Fruit fly (Drosophila melanogaster) whole organism, embryonic: ENCODE results near the gene Tsp33B.

Experiments
- Bdp1 ChIP-seq: fragments of 200-800 bp; sonication (Bioruptor generic); optimal IDR thresholded peaks from 3 replicates; lab custom pipeline; 2016; ENCODE audit warnings: missing biosample characterization, missing genetic modification characterization
- Bgb ChIP-seq: fragments of 200-800 bp; sonication (Bioruptor generic); IDR thresholded peaks from 2 replicates; pipeline ENCODE4 v1.3.6; 2022; ENCODE audit warnings: missing biosample characterization, missing genetic modification characterization; ENCODE audit not compliant: partially characterized antibody
- CG10431 ChIP-seq: fragments of 200-800 bp; sonication (Bioruptor generic); optimal IDR thresholded peaks from 3 replicates; lab custom pipeline; 2018; ENCODE audit warnings: missing biosample characterization, mild to moderate bottlenecking, missing genetic modification characterization
- CG11085 ChIP-seq: fragments of 200-800 bp; sonication (Bioruptor generic); IDR thresholded peaks from 2 replicates; pipeline ENCODE4 v1.3.6; 2022; ENCODE audit warnings: missing biosample characterization, missing genetic modification characterization
- CG11398 ChIP-seq: fragments of 200-800 bp; sonication (Bioruptor generic); optimal IDR thresholded peaks from 2 replicates; lab custom pipeline; 2016; ENCODE audit warnings: missing biosample characterization, missing genetic modification characterization
- CG11456 ChIP-seq: fragments of 200-800 bp; sonication (Bioruptor generic); IDR thresholded peaks from 3 replicates; pipeline ENCODE4 v1.3.6; 2022; ENCODE audit warnings: missing biosample characterization, missing genetic modification characterization
- CG11695 ChIP-seq: fragments of 200-800 bp; sonication (Bioruptor generic); IDR thresholded peaks from 3 replicates; pipeline ENCODE4 v1.3.6; 2022; ENCODE audit warnings: missing biosample characterization, missing genetic modification characterization
- CG13424 ChIP-seq: fragments of 200-800 bp; sonication (Bioruptor generic); optimal IDR thresholded peaks from 2 replicates; lab custom pipeline; 2019; ENCODE audit warnings: missing biosample characterization, mild to moderate bottlenecking, missing genetic modification characterization, moderate library complexity
- CG16813 ChIP-seq: fragments of 200-800 bp; sonication (Bioruptor generic); IDR thresholded peaks from 3 replicates; pipeline ENCODE4 v1.3.6; 2022; ENCODE audit warnings: missing biosample characterization, missing genetic modification characterization; ENCODE audit not compliant: partially characterized antibody
- CG18011 ChIP-seq: fragments of 200-800 bp; sonication (Bioruptor generic); optimal IDR thresholded peaks from 2 replicates; lab custom pipeline; 2017; ENCODE audit warnings: missing biosample characterization, missing genetic modification characterization, mild to moderate bottlenecking, moderate library complexity, missing genotype
- CG2889 ChIP-seq: fragments of 200-800 bp; sonication (Bioruptor generic); IDR thresholded peaks from 3 replicates; pipeline ENCODE4 v1.3.6; 2022; ENCODE audit warnings: missing biosample characterization, missing genetic modification characterization
- CG30431 ChIP-seq: fragments of 200-800 bp; sonication (Bioruptor generic); optimal IDR thresholded peaks from 2 replicates; lab custom pipeline; 2017; ENCODE audit warnings: missing biosample characterization, missing genetic modification characterization
- CG3065 ChIP-seq: fragments of 200-800 bp; sonication (Bioruptor generic); optimal IDR thresholded peaks from 2 replicates; lab custom pipeline; 2016; ENCODE audit warnings: missing biosample characterization, missing genetic modification characterization
- CG34376 ChIP-seq: fragments of 200-800 bp; sonication (Bioruptor generic); optimal IDR thresholded peaks from 2 replicates; lab custom pipeline; 2018; ENCODE audit warnings: missing biosample characterization, mild to moderate bottlenecking, missing genetic modification characterization
- CG34422 ChIP-seq: fragments of 200-800 bp; sonication (Bioruptor generic); IDR thresholded peaks from 3 replicates; pipeline ENCODE4 v1.3.6; 2022; ENCODE audit warnings: missing biosample characterization, missing genetic modification characterization
- CG6689 ChIP-seq: fragments of 200-800 bp; sonication (Bioruptor generic); IDR thresholded peaks from 2 replicates; pipeline ENCODE4 v1.3.6; 2022; ENCODE audit warnings: missing biosample characterization, missing genetic modification characterization
- CG7556 ChIP-seq: fragments of 200-800 bp; sonication (Bioruptor generic); optimal IDR thresholded peaks from 2 replicates; lab custom pipeline; 2017; ENCODE audit warnings: missing biosample characterization, mild to moderate bottlenecking, missing genetic modification characterization
- CG8290 ChIP-seq, 3 experiments: fragments of 200-800 bp; sonication (Bioruptor generic); optimal IDR thresholded peaks; 2 replicates each; lab custom pipeline; 2016 to 2019; ENCODE audit warnings: missing biosample characterization in 3 of 3, missing genetic modification characterization in 3 of 3, mild to moderate bottlenecking in 2 of 3, moderate library complexity in 1 of 3
- CG8478 ChIP-seq: fragments of >200 bp; optimal IDR thresholded peaks from 2 replicates; lab custom pipeline; 2018
- CG8944 ChIP-seq: fragments of 200-800 bp; sonication (Bioruptor generic); optimal IDR thresholded peaks from 3 replicates; lab custom pipeline; 2016; ENCODE audit warnings: missing biosample characterization, missing genetic modification characterization
- CG9797 ChIP-seq: fragments of 200-800 bp; sonication (Bioruptor generic); optimal IDR thresholded peaks from 3 replicates; lab custom pipeline; 2018; ENCODE audit warnings: missing biosample characterization, mild to moderate bottlenecking, missing genetic modification characterization
- CHES-1-like ChIP-seq: fragments of 200-800 bp; sonication (Bioruptor generic); optimal IDR thresholded peaks from 2 replicates; lab custom pipeline; 2016; ENCODE audit warnings: missing biosample characterization, missing genetic modification characterization
- Deaf1 ChIP-seq: fragments of 200-800 bp; optimal IDR thresholded peaks from 3 replicates; lab custom pipeline; 2019; ENCODE audit warnings: missing biosample characterization, mild to moderate bottlenecking, missing genetic modification characterization, moderate library complexity
- Drgx ChIP-seq: fragments of 200-800 bp; sonication (Bioruptor generic); IDR thresholded peaks from 2 replicates; pipeline ENCODE4 v1.3.6; 2022; ENCODE audit warnings: missing biosample characterization, missing genetic modification characterization
- Eip74EF ChIP-seq, 2 experiments: fragments of 200-800 bp in 1 of 2; fragments of >200 bp in 1 of 2; sonication (Bioruptor generic) in 1 of 2; optimal IDR thresholded peaks; 2 replicates each; lab custom pipeline; 2017 to 2019; ENCODE audit warnings: missing biosample characterization in 2 of 2, missing genetic modification characterization in 2 of 2, mild to moderate bottlenecking in 1 of 2, moderate library complexity in 1 of 2
- Ets65A ChIP-seq: fragments of 200-800 bp; sonication (Bioruptor generic); peaks from one replicate; lab custom pipeline; 2016; ENCODE audit warnings: missing biosample characterization, missing genetic modification characterization
- HHEX ChIP-seq: fragments of 200-800 bp; sonication (Bioruptor generic); optimal IDR thresholded peaks from 3 replicates; lab custom pipeline; 2017; ENCODE audit warnings: missing biosample characterization, mild to moderate bottlenecking, missing genetic modification characterization, missing genetic modification reagents
- HLHmδ ChIP-seq: fragments of 200-800 bp; sonication (Bioruptor generic); optimal IDR thresholded peaks from 2 replicates; lab custom pipeline; 2018; ENCODE audit warnings: missing biosample characterization, mild to moderate bottlenecking, missing genetic modification characterization, moderate library complexity
- Mrtf ChIP-seq: fragments of 200-800 bp; sonication (Bioruptor generic); IDR thresholded peaks from 3 replicates; pipeline ENCODE4 v1.3.6; 2022; ENCODE audit warnings: missing biosample characterization, missing genetic modification characterization
- NK7.1 ChIP-seq: fragments of 200-800 bp; sonication (Bioruptor generic); optimal IDR thresholded peaks from 3 replicates; lab custom pipeline; 2016; ENCODE audit warnings: missing biosample characterization, missing genetic modification characterization
- Nf-YC ChIP-seq: fragments of 200-800 bp; optimal IDR thresholded peaks from 3 replicates; lab custom pipeline; 2019; ENCODE audit warnings: missing biosample characterization, mild to moderate bottlenecking, missing genetic modification characterization, moderate library complexity
- Scr ChIP-seq: fragments of 200-800 bp; sonication (Bioruptor generic); IDR thresholded peaks from 2 replicates; pipeline ENCODE4 v1.3.6; 2022; ENCODE audit warnings: missing biosample characterization, missing genetic modification characterization; ENCODE audit not compliant: partially characterized antibody
- br ChIP-seq: fragments of >200 bp; optimal IDR thresholded peaks from 2 replicates; lab custom pipeline; 2017
- bsh ChIP-seq, 2 experiments: fragments of 200-800 bp; sonication (Bioruptor generic); optimal IDR thresholded peaks; 2 replicates each; lab custom pipeline; 2017 to 2018; ENCODE audit warnings: mild to moderate bottlenecking in 2 of 2, missing biosample characterization in 2 of 2, missing genetic modification characterization in 2 of 2, moderate library complexity in 1 of 2
- ci ChIP-seq: fragments of 200-800 bp; sonication (Bioruptor generic); IDR thresholded peaks from 3 replicates; pipeline ENCODE4 v1.3.6; 2022; ENCODE audit warnings: missing biosample characterization, missing genetic modification characterization
- crol ChIP-seq: fragments of 200-800 bp; sonication (Bioruptor generic); IDR thresholded peaks from 2 replicates; pipeline ENCODE4 v1.3.6; 2022; ENCODE audit warnings: missing biosample characterization, missing genetic modification characterization
- dysf ChIP-seq: fragments of 200-800 bp; sonication (Bioruptor generic); IDR thresholded peaks from 3 replicates; pipeline ENCODE4 v1.3.6; 2022; ENCODE audit warnings: missing biosample characterization, missing genetic modification characterization
- emc ChIP-seq: fragments of 200-800 bp; sonication (Bioruptor generic); optimal IDR thresholded peaks from 2 replicates; lab custom pipeline; 2016; ENCODE audit warnings: missing biosample characterization, missing genetic modification characterization
- eyg ChIP-seq: fragments of 200-800 bp; sonication (Bioruptor generic); optimal IDR thresholded peaks from 3 replicates; lab custom pipeline; 2016; ENCODE audit warnings: missing biosample characterization, missing genetic modification characterization
- fd96Cb ChIP-seq: fragments of 200-800 bp; sonication (Bioruptor generic); optimal IDR thresholded peaks from 2 replicates; lab custom pipeline; 2018; ENCODE audit warnings: missing biosample characterization, mild to moderate bottlenecking, missing genetic modification characterization, moderate library complexity
- grau ChIP-seq: fragments of 200-800 bp; optimal IDR thresholded peaks from 3 replicates; lab custom pipeline; 2019; ENCODE audit warnings: missing biosample characterization, mild to moderate bottlenecking, missing genetic modification characterization, moderate library complexity
- insv ChIP-seq, 2 experiments: fragments of 200-800 bp; sonication (Bioruptor generic); optimal IDR thresholded peaks; 3 replicates each; lab custom pipeline; 2016 to 2018; ENCODE audit warnings: missing biosample characterization in 2 of 2, missing genetic modification characterization in 2 of 2
- lov ChIP-seq, 2 experiments: fragments of 200-800 bp in 1 of 2; fragments of >200 bp in 1 of 2; sonication (Bioruptor generic) in 1 of 2; IDR thresholded peaks in 1 of 2; optimal IDR thresholded peaks in 1 of 2; 2 replicates in 1 of 2; 3 replicates in 1 of 2; pipeline versions ENCODE4 v1.3.6 to Lab custom; 2017 to 2022; ENCODE audit warnings: missing biosample characterization in 1 of 2, missing genetic modification characterization in 1 of 2
- oc ChIP-seq: fragments of 200-800 bp; sonication (Bioruptor generic); optimal IDR thresholded peaks from 2 replicates; lab custom pipeline; 2018; ENCODE audit warnings: missing biosample characterization, mild to moderate bottlenecking, missing genetic modification characterization, moderate library complexity
- run ChIP-seq: fragments of 200-800 bp; sonication (Bioruptor generic); optimal IDR thresholded peaks from 3 replicates; lab custom pipeline; 2018; ENCODE audit warnings: missing biosample characterization, mild to moderate bottlenecking, missing genetic modification characterization
- tx ChIP-seq: fragments of 200-800 bp; sonication (Bioruptor generic); optimal IDR thresholded peaks from 2 replicates; lab custom pipeline; 2016; ENCODE audit warnings: missing biosample characterization, missing genetic modification characterization
- wek ChIP-seq: fragments of 200-800 bp; sonication (Bioruptor generic); optimal IDR thresholded peaks from 3 replicates; lab custom pipeline; 2018; ENCODE audit warnings: missing biosample characterization, mild to moderate bottlenecking, missing genetic modification characterization, moderate library complexity
- yki ChIP-seq: fragments of >200 bp; optimal IDR thresholded peaks from 3 replicates; lab custom pipeline; 2018
- zen2 ChIP-seq: fragments of 200-800 bp; sonication (Bioruptor generic); IDR thresholded peaks from 3 replicates; pipeline ENCODE4 v1.3.6; 2022; ENCODE audit warnings: missing biosample characterization, missing genetic modification characterization; ENCODE audit not compliant: partially characterized antibody

The Tsp33B gene

DNA sequence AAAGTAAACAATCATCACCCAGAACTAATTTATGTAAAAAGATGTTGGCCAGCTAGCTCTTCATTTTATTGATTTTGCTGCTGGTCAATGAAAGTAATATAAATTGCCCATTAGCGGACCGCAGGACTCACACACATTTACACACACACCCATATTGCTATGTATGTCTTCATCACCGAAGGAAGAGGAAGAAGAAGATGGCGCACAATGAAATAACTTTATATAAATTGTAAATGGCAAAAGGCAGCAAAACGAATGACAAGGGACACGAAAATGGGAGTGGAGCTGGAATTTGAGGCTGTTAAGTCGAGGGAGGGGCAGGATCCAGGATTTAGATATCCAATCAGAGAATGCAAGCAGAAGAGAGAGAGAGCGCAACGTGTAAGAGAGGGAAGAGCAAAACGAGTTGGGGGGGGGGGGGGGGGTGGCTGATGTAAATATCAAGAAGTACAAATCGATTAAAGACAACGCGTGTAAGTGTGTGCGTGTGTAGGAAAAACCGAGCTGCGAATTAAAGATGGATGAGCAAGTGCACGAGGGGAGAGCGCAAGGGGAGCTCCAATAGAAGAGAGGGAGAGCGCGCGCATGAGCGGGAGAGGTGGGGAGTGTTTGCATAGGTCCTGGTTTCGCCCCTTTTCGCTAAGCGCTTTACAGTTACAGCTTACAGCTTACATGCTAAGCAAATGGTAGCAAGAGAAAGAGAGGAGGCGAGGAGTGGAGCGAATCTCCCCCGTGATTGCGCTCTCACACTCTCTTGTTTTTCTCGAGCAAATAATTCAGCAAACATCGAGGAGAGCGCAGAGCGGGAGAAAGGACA is 12.3 kb upstream of the Tsp33B start (continued):
- TF ChIP-seq CG8290 (GFP tag; optimal IDR thresholded peaks at IDR 0.05; lab: Kevin White, UChicago) (no peak), CG8290 (tag; optimal IDR thresholded peaks at IDR 0.05; lab: Kevin White, UChicago) (no peak), CG34376 (GFP tag; lab: Kevin White, UChicago) (no peak), Bdp1 (no peak), CHES-1-like (GFP tag; lab: Kevin White, UChicago) (no peak), CG11085 (GFP tag; lab: Robert Waterston, UW) (no peak), grau (no peak), Mrtf (no peak), Drgx (GFP tag; lab: Robert Waterston, UW) (0 out of 2 replicates have a peak, but pooled peaks have one; percentile 20), CG34422 (GFP tag; lab: Robert Waterston, UW) (0 out of 3 replicates have a peak, but pooled peaks have one; percentile 26), CG6689 (GFP tag; lab: Robert Waterston, UW) (no peak), Scr (GFP tag; lab: Robert Waterston, UW) (no peak), oc (no peak), HHEX (GFP tag; lab: Kevin White, UChicago) (no peak), emc (GFP tag; lab: Kevin White, UChicago) (no peak), CG9797 (GFP tag; lab: Kevin White, UChicago) (no peak), crol (peak; percentile 99), CG11456 (GFP tag; lab: Robert Waterston, UW) (no peak), wek (GFP tag; lab: Kevin White, UChicago) (no peak), CG16813 (no peak), ci (no peak), CG18011 (GFP tag; lab: Kevin White, UChicago) (no peak), CG13424 (tag; lab: Kevin White, UChicago) (no peak), CG10431 (GFP tag; lab: Kevin White, UChicago) (peak; percentile 15), bsh (GFP tag; optimal IDR thresholded peaks at IDR 0.05; lab: Kevin White, UChicago) (peak in 1 of 2 experiments; percentile 11), Ets65A (GFP tag; lab: Kevin White, UChicago) (no peak), lov (optimal IDR thresholded peaks at IDR 0.05; lab: Kevin White, UChicago) (no peak), lov (GFP tag; IDR thresholded peaks at IDR 0.05; lab: Robert Waterston, UW) (no peak), CG11695 (GFP tag; lab: Robert Waterston, UW) (0 out of 3 replicates have a peak, but pooled peaks have one; percentile 31), dysf (no peak), Bgb (GFP tag; lab: Robert Waterston, UW) (no peak), CG3065 (no peak), yki (lab: Kevin White, UChicago) (peak; percentile 33), tx (no peak), CG8478 (lab: Kevin White, UChicago) (no peak), CG8944 (GFP tag; lab: Kevin White, UChicago) (no peak), CG11398 (GFP tag; lab: Kevin White, UChicago) (no peak), run (tag; lab: Kevin White, UChicago) (no peak), Eip74EF (GFP tag; optimal IDR thresholded peaks at IDR 0.05; lab: Kevin White, UChicago) (no peak), CG7556 (GFP tag; lab: Kevin White, UChicago) (no peak), CG2889 (GFP tag; lab: Robert Waterston, UW) (no peak), insv (GFP tag; optimal IDR thresholded peaks at IDR 0.05; lab: Kevin White, UChicago) (peak in 1 of 2 experiments; percentile 32), Deaf1 (tag; lab: Kevin White, UChicago) (peak; percentile 60), eyg (GFP tag; lab: Kevin White, UChicago) (no peak), br (lab: Kevin White, UChicago) (no peak), Nf-YC (tag; lab: Kevin White, UChicago) (peak; percentile 66), fd96Cb (tag; lab: Kevin White, UChicago) (no peak), CG30431 (GFP tag; lab: Kevin White, UChicago) (no peak), zen2 (GFP tag; lab: Robert Waterston, UW) (no peak), HLHmδ (GFP tag; lab: Kevin White, UChicago) (no peak), NK7.1 (no peak)
